Fruit fly (Drosophila melanogaster) whole organism, embryonic: ENCODE data around the gene CG43198.

Source experiments
- Antp ChIP-seq: fragments of 200-800 bp; sonication (Bioruptor generic); optimal IDR thresholded peaks from 3 replicates; lab custom pipeline; 2016; ENCODE audit warnings: missing biosample characterization, missing genetic modification characterization
- Bdp1 ChIP-seq: fragments of 200-800 bp; sonication (Bioruptor generic); optimal IDR thresholded peaks from 3 replicates; lab custom pipeline; 2016; ENCODE audit warnings: missing biosample characterization, missing genetic modification characterization
- Bgb ChIP-seq: fragments of 200-800 bp; sonication (Bioruptor generic); IDR thresholded peaks from 2 replicates; pipeline ENCODE4 v1.3.6; 2022; ENCODE audit warnings: missing biosample characterization, missing genetic modification characterization; ENCODE audit not compliant: partially characterized antibody
- Blimp-1 ChIP-seq: fragments of 200-800 bp; sonication (Bioruptor generic); optimal IDR thresholded peaks from 3 replicates; lab custom pipeline; 2018; ENCODE audit warnings: missing biosample characterization, missing genetic modification characterization, mild to moderate bottlenecking, moderate library complexity, missing genetic modification reagents
- CG10147 ChIP-seq: fragments of 200-800 bp; sonication (Bioruptor generic); optimal IDR thresholded peaks from 2 replicates; lab custom pipeline; 2019; ENCODE audit warnings: missing biosample characterization, mild to moderate bottlenecking, missing genetic modification characterization, moderate library complexity
- CG12071 ChIP-seq: fragments of 200-800 bp; sonication (Bioruptor generic); optimal IDR thresholded peaks from 3 replicates; lab custom pipeline; 2018; ENCODE audit warnings: missing biosample characterization, mild to moderate bottlenecking, missing genetic modification characterization
- CG12659 ChIP-seq: fragments of 200-800 bp; sonication (Bioruptor generic); optimal IDR thresholded peaks from 3 replicates; lab custom pipeline; 2017; ENCODE audit warnings: mild to moderate bottlenecking, missing biosample characterization, missing genetic modification reagents, missing genetic modification characterization
- CG13287 ChIP-seq: fragments of 200-800 bp; sonication (Bioruptor generic); IDR thresholded peaks from 2 replicates; pipeline ENCODE4 v1.3.6; 2022; ENCODE audit warnings: missing biosample characterization, missing genetic modification characterization; ENCODE audit not compliant: partially characterized antibody
- CG2120 ChIP-seq: fragments of 200-800 bp; sonication (Bioruptor generic); optimal IDR thresholded peaks from 3 replicates; lab custom pipeline; 2016; ENCODE audit warnings: missing biosample characterization, missing genetic modification characterization
- CG2199 ChIP-seq: fragments of 200-800 bp; sonication (Bioruptor generic); IDR thresholded peaks from 3 replicates; pipeline ENCODE4 v1.3.6; 2022; ENCODE audit warnings: missing biosample characterization, missing genetic modification characterization
- CG30020 ChIP-seq: fragments of 200-800 bp; optimal IDR thresholded peaks from 2 replicates; lab custom pipeline; 2019; ENCODE audit warnings: missing biosample characterization, mild to moderate bottlenecking, missing genetic modification characterization, moderate library complexity
- CG30403 ChIP-seq: fragments of 200-800 bp; sonication (Bioruptor generic); optimal IDR thresholded peaks from 3 replicates; lab custom pipeline; 2016; ENCODE audit warnings: missing biosample characterization, missing genetic modification characterization
- CG3065 ChIP-seq: fragments of 200-800 bp; sonication (Bioruptor generic); optimal IDR thresholded peaks from 2 replicates; lab custom pipeline; 2016; ENCODE audit warnings: missing biosample characterization, missing genetic modification characterization
- CG31224 ChIP-seq: fragments of 200-800 bp; sonication (Bioruptor generic); IDR thresholded peaks from 2 replicates; pipeline ENCODE4 v1.3.6; 2022; ENCODE audit warnings: missing biosample characterization, missing genetic modification characterization
- CG32767 ChIP-seq: fragments of 200-800 bp; sonication (Bioruptor generic); IDR thresholded peaks from 2 replicates; pipeline ENCODE4 v1.3.6; 2022; ENCODE audit warnings: missing biosample characterization, missing genetic modification characterization
- CG4424 ChIP-seq: fragments of 200-800 bp; sonication (Bioruptor generic); optimal IDR thresholded peaks from 3 replicates; lab custom pipeline; 2016; ENCODE audit warnings: missing biosample characterization, missing genetic modification characterization
- CG4707 ChIP-seq: fragments of 200-800 bp; sonication (Bioruptor generic); optimal IDR thresholded peaks from 2 replicates; lab custom pipeline; 2018; ENCODE audit warnings: missing biosample characterization, mild to moderate bottlenecking, missing genetic modification characterization, moderate library complexity
- CG6654 ChIP-seq: fragments of 200-800 bp; sonication (Bioruptor generic); optimal IDR thresholded peaks from 2 replicates; lab custom pipeline; 2017; ENCODE audit warnings: missing biosample characterization, mild to moderate bottlenecking, missing genetic modification characterization
- CG7745 ChIP-seq: fragments of 200-800 bp; sonication (Bioruptor generic); optimal IDR thresholded peaks from 2 replicates; lab custom pipeline; 2018; ENCODE audit warnings: missing biosample characterization, mild to moderate bottlenecking, missing genetic modification characterization, moderate library complexity
- CG8089 ChIP-seq: fragments of 200-800 bp; sonication (Bioruptor generic); optimal IDR thresholded peaks from 3 replicates; lab custom pipeline; 2016; ENCODE audit warnings: missing biosample characterization, missing genetic modification characterization
- CG9215 ChIP-seq: fragments of 200-800 bp; sonication (Bioruptor generic); IDR thresholded peaks from 2 replicates; pipeline ENCODE4 v1.3.6; 2022; ENCODE audit warnings: missing biosample characterization, missing genetic modification characterization
- Chrac-16 ChIP-seq: fragments of 200-800 bp; sonication (Bioruptor generic); optimal IDR thresholded peaks from 3 replicates; lab custom pipeline; 2016; ENCODE audit warnings: missing biosample characterization, missing genetic modification characterization
- CoRest ChIP-seq: fragments of 200-800 bp; sonication (Bioruptor generic); optimal IDR thresholded peaks from 3 replicates; lab custom pipeline; 2018; ENCODE audit warnings: missing biosample characterization, mild to moderate bottlenecking, missing genetic modification characterization, moderate library complexity
- Dll ChIP-seq: fragments of 200-800 bp; sonication (Bioruptor generic); IDR thresholded peaks from 4 replicates; pipeline ENCODE4 v1.3.6; 2022; ENCODE audit warnings: missing biosample characterization, missing genetic modification characterization; ENCODE audit not compliant: partially characterized antibody
- Drgx ChIP-seq: fragments of 200-800 bp; sonication (Bioruptor generic); IDR thresholded peaks from 2 replicates; pipeline ENCODE4 v1.3.6; 2022; ENCODE audit warnings: missing biosample characterization, missing genetic modification characterization
- Hr51 ChIP-seq, 2 experiments: fragments of 200-800 bp; sonication (Bioruptor generic); optimal IDR thresholded peaks; 2 replicates in 1 of 2; 3 replicates in 1 of 2; lab custom pipeline; 2016 to 2018; ENCODE audit warnings: missing biosample characterization in 2 of 2, missing genetic modification characterization in 2 of 2, mild to moderate bottlenecking in 1 of 2, moderate library complexity in 1 of 2
- Lpt ChIP-seq: fragments of >200 bp; optimal IDR thresholded peaks from 2 replicates; lab custom pipeline; 2018; ENCODE audit warnings: missing biosample characterization, missing genetic modification characterization
- Nf-YB ChIP-seq: fragments of 200-800 bp; sonication (Bioruptor generic); optimal IDR thresholded peaks from 3 replicates; lab custom pipeline; 2019; ENCODE audit warnings: missing biosample characterization, mild to moderate bottlenecking, missing genetic modification characterization, moderate library complexity
- Scr ChIP-seq: fragments of 200-800 bp; sonication (Bioruptor generic); IDR thresholded peaks from 2 replicates; pipeline ENCODE4 v1.3.6; 2022; ENCODE audit warnings: missing biosample characterization, missing genetic modification characterization; ENCODE audit not compliant: partially characterized antibody
- Side ChIP-seq: fragments of 200-800 bp; sonication (Bioruptor generic); optimal IDR thresholded peaks from 2 replicates; lab custom pipeline; 2016; ENCODE audit warnings: missing biosample characterization, missing genetic modification characterization
- Sox100B ChIP-seq: fragments of 200-800 bp; sonication (Bioruptor generic); optimal IDR thresholded peaks from 3 replicates; lab custom pipeline; 2018; ENCODE audit warnings: missing biosample characterization, mild to moderate bottlenecking, missing genetic modification characterization
- Usf ChIP-seq: fragments of 200-800 bp; sonication (Bioruptor generic); optimal IDR thresholded peaks from 2 replicates; lab custom pipeline; 2017; ENCODE audit warnings: missing genotype, missing biosample characterization, missing genetic modification characterization
- bigmax ChIP-seq: fragments of 200-800 bp; sonication (Bioruptor generic); optimal IDR thresholded peaks from 2 replicates; lab custom pipeline; 2018; ENCODE audit warnings: missing biosample characterization, mild to moderate bottlenecking, missing genetic modification characterization
- bowl ChIP-seq: fragments of 200-800 bp; sonication (Bioruptor generic); IDR thresholded peaks from 2 replicates; pipeline ENCODE4 v1.3.6; 2022; ENCODE audit warnings: missing biosample characterization, missing genetic modification characterization
- chif ChIP-seq, 2 experiments: fragments of 200-800 bp; sonication (Bioruptor generic); optimal IDR thresholded peaks; 3 replicates each; lab custom pipeline; 2016; ENCODE audit warnings: missing biosample characterization in 2 of 2, missing genetic modification characterization in 2 of 2
- dmrt99B ChIP-seq: fragments of 200-800 bp; sonication (Bioruptor generic); optimal IDR thresholded peaks from 2 replicates; lab custom pipeline; 2018; ENCODE audit warnings: missing biosample characterization, mild to moderate bottlenecking, missing genetic modification characterization, moderate library complexity
- exex ChIP-seq: fragments of 200-800 bp; sonication (Bioruptor generic); optimal IDR thresholded peaks from 4 replicates; lab custom pipeline; 2018; ENCODE audit warnings: missing biosample characterization, mild to moderate bottlenecking, missing genetic modification characterization, moderate library complexity
- fru ChIP-seq: fragments of >200 bp; optimal IDR thresholded peaks from 2 replicates; lab custom pipeline; 2017
- her ChIP-seq: fragments of 200-800 bp; sonication (Bioruptor generic); optimal IDR thresholded peaks from 2 replicates; lab custom pipeline; 2016; ENCODE audit warnings: missing biosample characterization, missing genetic modification characterization
- ind ChIP-seq: fragments of 200-800 bp; sonication (Bioruptor generic); optimal IDR thresholded peaks from 3 replicates; lab custom pipeline; 2016; ENCODE audit warnings: missing biosample characterization, missing genetic modification characterization
- mld ChIP-seq: fragments of 200-800 bp; sonication (Bioruptor generic); IDR thresholded peaks from 3 replicates; pipeline ENCODE4 v1.3.6; 2022; ENCODE audit warnings: missing biosample characterization, missing genetic modification characterization; ENCODE audit not compliant: partially characterized antibody
- pb ChIP-seq: fragments of 200-800 bp; sonication (Bioruptor generic); optimal IDR thresholded peaks from 3 replicates; lab custom pipeline; 2016; ENCODE audit warnings: missing biosample characterization, missing genetic modification characterization
- pita ChIP-seq: fragments of 200-800 bp; sonication (Bioruptor generic); optimal IDR thresholded peaks from 2 replicates; lab custom pipeline; 2017; ENCODE audit warnings: missing biosample characterization, mild to moderate bottlenecking, missing genetic modification characterization
- seq ChIP-seq: fragments of 200-800 bp; sonication (Bioruptor generic); IDR thresholded peaks from 2 replicates; pipeline ENCODE4 v1.3.6; 2022; ENCODE audit warnings: missing biosample characterization, missing genetic modification characterization
- slbo ChIP-seq: fragments of 200-800 bp; sonication (Bioruptor generic); IDR thresholded peaks from 2 replicates; pipeline ENCODE4 v1.3.6; 2022; ENCODE audit warnings: missing biosample characterization, missing genetic modification characterization
- tio ChIP-seq: fragments of 200-800 bp; sonication (Bioruptor generic); optimal IDR thresholded peaks from 2 replicates; lab custom pipeline; 2017; ENCODE audit warnings: missing biosample characterization, missing genetic modification characterization, inconsistent platforms
- toy ChIP-seq: fragments of 200-800 bp; sonication (Bioruptor generic); IDR thresholded peaks from 2 replicates; pipeline ENCODE4 v1.3.6; 2022; ENCODE audit warnings: missing biosample characterization, missing genetic modification characterization
- unc-4 ChIP-seq: fragments of 200-800 bp; sonication (Bioruptor generic); IDR thresholded peaks from 2 replicates; pipeline ENCODE4 v1.3.6; 2022; ENCODE audit warnings: missing biosample characterization, missing genetic modification characterization; ENCODE audit not compliant: partially characterized antibody
- vnd ChIP-seq: fragments of 200-800 bp; sonication (Bioruptor generic); IDR thresholded peaks from 3 replicates; pipeline ENCODE4 v1.3.6; 2022; ENCODE audit warnings: missing biosample characterization, missing genetic modification characterization; ENCODE audit not compliant: partially characterized antibody
- z ChIP-seq: fragments of 200-800 bp; sonication (Bioruptor generic); IDR thresholded peaks from 3 replicates; pipeline ENCODE4 v1.3.6; 2022; ENCODE audit warnings: missing biosample characterization, missing genetic modification characterization
- zfh1 ChIP-seq: fragments of 200-800 bp; sonication (Bioruptor generic); IDR thresholded peaks from 3 replicates; pipeline ENCODE4 v1.3.6; 2022; ENCODE audit warnings: missing biosample characterization, missing genetic modification characterization

CG43198 gene

DNA sequence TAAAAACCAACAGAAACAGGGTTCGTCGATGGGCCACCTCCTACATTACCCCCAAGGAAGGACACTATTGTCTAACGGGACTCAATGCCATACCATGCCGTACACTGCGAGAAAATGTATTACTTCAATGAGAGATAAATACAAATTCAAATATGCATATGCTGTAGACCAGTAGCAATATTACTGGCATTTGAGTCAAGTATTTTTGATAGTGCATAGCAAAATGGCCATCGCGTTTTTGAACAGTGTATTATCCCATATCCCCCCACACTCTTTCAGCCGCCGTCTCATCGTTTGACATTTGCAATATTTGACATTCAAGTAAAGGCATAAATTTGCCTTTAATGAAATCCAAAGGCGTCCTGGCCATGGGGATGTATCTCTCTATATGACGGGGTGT, 35.1 kb upstream of the CG43198 start (continued):
- TF ChIP-seq Drgx (GFP tag; lab: Robert Waterston, UW) = no peak
- TF ChIP-seq slbo (GFP tag; lab: Robert Waterston, UW) = peak; percentile 50
- no peak for TF ChIP-seq pita (GFP tag; lab: Kevin White, UChicago)
- peak; percentile 36 for TF ChIP-seq dmrt99B (tag; lab: Kevin White, UChicago)
- no peak for TF ChIP-seq CG12659
- no peak for TF ChIP-seq Bgb (GFP tag; lab: Robert Waterston, UW)
- TF ChIP-seq CG4424 = peak; percentile 30
- no peak for TF ChIP-seq exex (tag; lab: Kevin White, UChicago)
- TF ChIP-seq CG13287 (GFP tag; lab: Robert Waterston, UW) = no peak
- TF ChIP-seq z = no peak
- peak; percentile 19 for TF ChIP-seq ind (GFP tag; lab: Kevin White, UChicago)
- peak; percentile 16 for TF ChIP-seq CoRest
- TF ChIP-seq CG10147 (GFP tag; lab: Kevin White, UChicago) = no peak
- TF ChIP-seq pb = no peak
- peak in 1 of 2 experiments; percentile 28 for TF ChIP-seq chif (GFP tag; optimal IDR thresholded peaks at IDR 0.05; lab: Kevin White, UChicago)
- no peak for TF ChIP-seq CG8089 (GFP tag; lab: Kevin White, UChicago)
- peak; percentile 37 for TF ChIP-seq Antp (GFP tag; lab: Kevin White, UChicago)
- no peak for TF ChIP-seq Lpt (GFP tag; lab: Kevin White, UChicago)
- no peak for TF ChIP-seq bigmax (GFP tag; lab: Kevin White, UChicago)
- no peak for TF ChIP-seq Side (GFP tag; lab: Kevin White, UChicago)
- TF ChIP-seq Nf-YB (GFP tag; lab: Kevin White, UChicago) = no peak
- no peak for TF ChIP-seq fru (lab: Kevin White, UChicago)
- TF ChIP-seq Bdp1 (GFP tag; lab: Kevin White, UChicago) = no peak
- TF ChIP-seq mld = no peak
- no peak for TF ChIP-seq CG4707 (GFP tag; lab: Kevin White, UChicago)
- TF ChIP-seq CG12071 (GFP tag; lab: Kevin White, UChicago) = peak; percentile 24
- no peak for TF ChIP-seq seq (GFP tag; lab: Robert Waterston, UW)
- no peak for TF ChIP-seq CG6654
- TF ChIP-seq tio (GFP tag; lab: Kevin White, UChicago) = no peak
- TF ChIP-seq unc-4 = no peak
- TF ChIP-seq CG2199 (GFP tag; lab: Robert Waterston, UW) = no peak
- no peak for TF ChIP-seq CG9215 (GFP tag; lab: Robert Waterston, UW)
- peak; percentile 28 for TF ChIP-seq CG30403 (GFP tag; lab: Kevin White, UChicago)
- no peak for TF ChIP-seq bowl (GFP tag; lab: Robert Waterston, UW)
- peak; percentile 27 for TF ChIP-seq Blimp-1 (GFP tag; lab: Kevin White, UChicago)
- no peak for TF ChIP-seq CG30020 (tag; lab: Kevin White, UChicago)
- TF ChIP-seq vnd (GFP tag; lab: Robert Waterston, UW) = no peak
- TF ChIP-seq Hr51 (GFP tag; optimal IDR thresholded peaks at IDR 0.05; lab: Kevin White, UChicago) = peak in 1 of 2 experiments; percentile 29
- peak; percentile 54; the same call in 1 of the 3 replicates for TF ChIP-seq zfh1 (GFP tag; lab: Robert Waterston, UW)
- TF ChIP-seq Sox100B (GFP tag; lab: Kevin White, UChicago) = no peak
- no peak for TF ChIP-seq CG32767 (GFP tag; lab: Robert Waterston, UW)
- no peak for TF ChIP-seq Dll (GFP tag; lab: Robert Waterston, UW)
- peak; percentile 44 for TF ChIP-seq CG2120 (GFP tag; lab: Kevin White, UChicago)
- TF ChIP-seq toy (GFP tag; lab: Robert Waterston, UW) = no peak
- no peak for TF ChIP-seq CG3065 (GFP tag; lab: Kevin White, UChicago)
- TF ChIP-seq Scr = no peak
- no peak for TF ChIP-seq CG31224 (GFP tag; lab: Robert Waterston, UW)
- no peak for TF ChIP-seq Usf (GFP tag; lab: Kevin White, UChicago)
- TF ChIP-seq CG7745 = no peak
- TF ChIP-seq Chrac-16 (GFP tag; lab: Kevin White, UChicago) = no peak
- TF ChIP-seq her (GFP tag; lab: Kevin White, UChicago) = no peak
